Worm (Caenorhabditis elegans) whole organism, L2 larva: ENCODE results near the gene F54D5.7.

Experiments used
- C34F6.9 ChIP-seq: fragments of 150-350 bp; optimal IDR thresholded peaks from 2 replicates; lab custom pipeline; 2014; ENCODE audit warnings: missing biosample characterization, missing genetic modification characterization
- F13H6.1 ChIP-seq: sonication (generic microtip); optimal IDR thresholded peaks from 2 replicates; lab custom pipeline; 2016; ENCODE audit warnings: missing genetic modification characterization, missing compliant biosample characterization
- Y55F3AM.14 ChIP-seq: fragments of 200-800 bp; sonication (Bioruptor generic); optimal IDR thresholded peaks from 2 replicates; lab custom pipeline; 2018; ENCODE audit warnings: mild to moderate bottlenecking, missing genetic modification characterization, missing compliant biosample characterization
- ZK546.5 ChIP-seq: sonication (generic microtip); optimal IDR thresholded peaks from 2 replicates; lab custom pipeline; 2017; ENCODE audit warnings: missing biosample characterization, missing genetic modification characterization
- alr-1 ChIP-seq: fragments of 150-350 bp; optimal IDR thresholded peaks from 2 replicates; lab custom pipeline; 2014; ENCODE audit warnings: missing biosample characterization, missing genetic modification characterization
- ama-1 ChIP-seq: fragments of 150-350 bp; optimal IDR thresholded peaks from 2 replicates; lab custom pipeline; 2018; ENCODE audit warnings: inconsistent platforms
- ceh-16 ChIP-seq: fragments of 150-350 bp; optimal IDR thresholded peaks from 2 replicates; lab custom pipeline; 2014; ENCODE audit warnings: missing biosample characterization, missing genetic modification characterization
- ceh-82 ChIP-seq: fragments of 150-350 bp; optimal IDR thresholded peaks from 2 replicates; lab custom pipeline; 2014; ENCODE audit warnings: missing biosample characterization, missing genetic modification characterization
- crh-2 ChIP-seq: sonication (generic microtip); optimal IDR thresholded peaks from 2 replicates; lab custom pipeline; 2017; ENCODE audit warnings: missing biosample characterization, missing genetic modification characterization
- dmd-4 ChIP-seq: sonication (generic microtip); optimal IDR thresholded peaks from 2 replicates; lab custom pipeline; 2017; ENCODE audit warnings: missing biosample characterization, missing genetic modification characterization
- egl-27 ChIP-seq: sonication (generic microtip); optimal IDR thresholded peaks from 3 replicates; lab custom pipeline; 2017; ENCODE audit warnings: missing biosample characterization, missing genetic modification reagents, missing genetic modification characterization
- elt-1 ChIP-seq: fragments of 150-350 bp; optimal IDR thresholded peaks from 2 replicates; lab custom pipeline; 2014; ENCODE audit warnings: missing biosample characterization, missing genetic modification characterization
- elt-3 ChIP-seq: sonication (generic microtip); optimal IDR thresholded peaks from 2 replicates; lab custom pipeline; 2017; ENCODE audit warnings: missing biosample characterization, missing genetic modification characterization
- fos-1 ChIP-seq: fragments of 150-350 bp; optimal IDR thresholded peaks from 2 replicates; lab custom pipeline; 2014; ENCODE audit warnings: missing biosample characterization, missing genetic modification characterization
- gmeb-1 ChIP-seq: fragments of 150-350 bp; optimal IDR thresholded peaks from 2 replicates; lab custom pipeline; 2014; ENCODE audit warnings: missing biosample characterization, missing genetic modification characterization
- lin-11 ChIP-seq: fragments of 150-350 bp; sonication (generic microtip); optimal IDR thresholded peaks from 2 replicates; lab custom pipeline; 2014; ENCODE audit warnings: missing biosample characterization, missing genetic modification characterization, inconsistent platforms, mixed read lengths
- lin-13 ChIP-seq: fragments of 150-350 bp; optimal IDR thresholded peaks from 2 replicates; lab custom pipeline; 2014; ENCODE audit warnings: missing biosample characterization, missing genetic modification reagents, missing genetic modification characterization
- lin-39 ChIP-seq: fragments of 150-350 bp; optimal IDR thresholded peaks from 2 replicates; lab custom pipeline; 2014; ENCODE audit warnings: missing biosample characterization, missing genetic modification reagents, missing genetic modification characterization
- lsy-2 ChIP-seq, 2 experiments: fragments of 150-350 bp in 1 of 2; sonication (generic microtip) in 1 of 2; optimal IDR thresholded peaks; 2 replicates each; lab custom pipeline; 2014 to 2017; ENCODE audit warnings: missing biosample characterization in 2 of 2, missing genetic modification characterization in 2 of 2
- mab-5 ChIP-seq: fragments of 150-350 bp; optimal IDR thresholded peaks from 2 replicates; lab custom pipeline; 2014; ENCODE audit warnings: missing biosample characterization, missing genetic modification characterization
- mbf-1 ChIP-seq: sonication (generic microtip); optimal IDR thresholded peaks from 2 replicates; lab custom pipeline; 2017; ENCODE audit warnings: missing biosample characterization, missing genetic modification characterization
- mdl-1 ChIP-seq, 2 experiments: fragments of 150-350 bp in 1 of 2; sonication (generic microtip) in 1 of 2; optimal IDR thresholded peaks; 2 replicates each; lab custom pipeline; 2017; ENCODE audit warnings: missing biosample characterization in 2 of 2, missing genetic modification characterization in 2 of 2
- nhr-10 ChIP-seq: sonication (generic microtip); optimal IDR thresholded peaks from 2 replicates; lab custom pipeline; 2017; ENCODE audit warnings: missing biosample characterization, missing genetic modification characterization
- nhr-11 ChIP-seq: fragments of 150-350 bp; optimal IDR thresholded peaks from 2 replicates; lab custom pipeline; 2014; ENCODE audit warnings: missing biosample characterization, missing genetic modification characterization
- nhr-12 ChIP-seq: fragments of 150-350 bp; optimal IDR thresholded peaks from 2 replicates; lab custom pipeline; 2014; ENCODE audit warnings: missing biosample characterization, missing genetic modification characterization
- nhr-129 ChIP-seq: fragments of 150-350 bp; optimal IDR thresholded peaks from 2 replicates; lab custom pipeline; 2014; ENCODE audit warnings: missing biosample characterization, missing genetic modification characterization
- nhr-21 ChIP-seq: fragments of 150-350 bp; optimal IDR thresholded peaks from 2 replicates; lab custom pipeline; 2014; ENCODE audit warnings: missing biosample characterization, missing genetic modification characterization
- nhr-23 ChIP-seq: fragments of 150-350 bp; optimal IDR thresholded peaks from 2 replicates; lab custom pipeline; 2014; ENCODE audit warnings: missing biosample characterization, missing genetic modification reagents, missing genetic modification characterization
- nhr-25 ChIP-seq: fragments of 150-350 bp; sonication (generic microtip); optimal IDR thresholded peaks from 3 replicates; lab custom pipeline; 2014; ENCODE audit warnings: missing biosample characterization, missing genetic modification characterization
- nhr-6 ChIP-seq: fragments of 150-350 bp; optimal IDR thresholded peaks from 2 replicates; lab custom pipeline; 2014; ENCODE audit warnings: missing biosample characterization, missing genetic modification characterization
- nhr-77 ChIP-seq: fragments of 150-350 bp; optimal IDR thresholded peaks from 2 replicates; lab custom pipeline; 2014; ENCODE audit warnings: missing biosample characterization, missing genetic modification characterization
- peb-1 ChIP-seq: fragments of 150-350 bp; optimal IDR thresholded peaks from 2 replicates; lab custom pipeline; 2014; ENCODE audit warnings: missing biosample characterization, missing genetic modification characterization
- skn-1 ChIP-seq: sonication (generic microtip); optimal IDR thresholded peaks from 2 replicates; lab custom pipeline; 2017; ENCODE audit warnings: missing biosample characterization, missing genetic modification characterization
- sma-3 ChIP-seq: sonication (generic microtip); optimal IDR thresholded peaks from 2 replicates; lab custom pipeline; 2016; ENCODE audit warnings: missing genetic modification reagents, missing genetic modification characterization, missing compliant biosample characterization
- sma-9 ChIP-seq, 2 experiments: fragments of 150-350 bp in 1 of 2; sonication (generic microtip) in 1 of 2; optimal IDR thresholded peaks; 2 replicates each; lab custom pipeline; 2014 to 2016; ENCODE audit warnings: missing genetic modification characterization in 2 of 2, mild to moderate bottlenecking in 1 of 2, missing biosample characterization in 1 of 2, missing compliant biosample characterization in 1 of 2, missing genetic modification reagents in 1 of 2, moderate library complexity in 1 of 2
- snpc-4 ChIP-seq: fragments of 150-350 bp; optimal IDR thresholded peaks from 2 replicates; lab custom pipeline; 2014; ENCODE audit warnings: missing biosample characterization, missing genetic modification characterization
- unc-39 ChIP-seq: fragments of 150-350 bp; optimal IDR thresholded peaks from 2 replicates; lab custom pipeline; 2014; ENCODE audit warnings: missing biosample characterization, missing genetic modification characterization
- unc-55 ChIP-seq: fragments of 150-350 bp; sonication (generic microtip); optimal IDR thresholded peaks from 3 replicates; lab custom pipeline; 2014; ENCODE audit warnings: missing biosample characterization, missing genetic modification reagents, missing genetic modification characterization
- unc-62 ChIP-seq: fragments of 150-350 bp; optimal IDR thresholded peaks from 2 replicates; lab custom pipeline; 2014; ENCODE audit warnings: missing biosample characterization, missing genetic modification reagents, missing genetic modification characterization
- zag-1 ChIP-seq: fragments of 150-350 bp; optimal IDR thresholded peaks from 2 replicates; lab custom pipeline; 2014; ENCODE audit warnings: missing biosample characterization, missing genetic modification characterization
- ztf-1 ChIP-seq: fragments of 200-800 bp; sonication (Bioruptor generic); conservative IDR thresholded peaks from 2 replicates; pipeline ENCODE4 v1.3.6; 2022; ENCODE audit warnings: missing genetic modification characterization, missing compliant biosample characterization
- ztf-11 ChIP-seq: sonication (generic microtip); optimal IDR thresholded peaks from 2 replicates; lab custom pipeline; 2017; ENCODE audit warnings: missing biosample characterization, missing genetic modification characterization
- ztf-4 ChIP-seq: fragments of 150-350 bp; optimal IDR thresholded peaks from 2 replicates; lab custom pipeline; 2014; ENCODE audit warnings: missing biosample characterization, missing genetic modification characterization

F54D5.7 gene

DNA sequence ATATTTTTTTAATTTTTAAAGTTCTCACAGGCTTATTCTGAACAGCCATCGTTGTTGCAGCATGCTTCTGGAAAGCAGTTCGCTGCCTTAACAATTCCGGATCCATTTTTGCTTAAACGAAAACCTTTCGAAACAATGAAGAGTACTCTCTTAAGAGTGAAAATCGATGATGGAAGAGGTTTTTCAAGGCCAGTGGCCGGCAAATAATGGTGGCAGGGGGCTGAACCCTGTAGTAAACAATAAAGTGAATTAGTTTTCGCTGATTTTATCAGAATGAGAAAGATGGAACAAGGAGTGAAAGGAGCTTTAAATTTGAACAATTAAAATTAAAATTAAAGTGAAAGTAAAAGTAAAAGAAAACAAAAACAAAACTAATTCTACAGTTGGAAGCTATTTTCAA lies 4.9 kb upstream of the F54D5.7 start, which contains the start of gene gtf-2E2:
Gene gtf-2E2 (minus strand): TSS at position 111 of the 400 bp plus-strand sequence.
- TF ChIP-seq crh-2 (tag; lab: Kevin White, UChicago) = peak; percentile 25
- TF ChIP-seq nhr-11 (tag; lab: Kevin White, UChicago) = no peak
- TF ChIP-seq mbf-1 (tag; lab: Kevin White, UChicago) = no peak
- TF ChIP-seq C34F6.9 (tag; lab: Kevin White, UChicago) = peak; percentile 66
- TF ChIP-seq elt-3 (tag; lab: Kevin White, UChicago) = no peak
- TF ChIP-seq nhr-6 (tag; lab: Kevin White, UChicago) = no peak
- no peak for TF ChIP-seq ceh-82 (tag; lab: Kevin White, UChicago)
- TF ChIP-seq skn-1 (tag; lab: Kevin White, UChicago) = no peak
- no peak for TF ChIP-seq elt-1 (tag; lab: Kevin White, UChicago)
- TF ChIP-seq Y55F3AM.14 (GFP tag; lab: Kevin White, UChicago) = no peak
- TF ChIP-seq nhr-25 = no peak
- no peak for TF ChIP-seq nhr-77 (tag; lab: Kevin White, UChicago)
- TF ChIP-seq ztf-1 = no peak
- no peak for TF ChIP-seq ceh-16 (tag; lab: Kevin White, UChicago)
- TF ChIP-seq ama-1 = peak; percentile 11
- no peak for TF ChIP-seq zag-1 (tag; lab: Kevin White, UChicago)
- peak; percentile 8 for TF ChIP-seq fos-1 (tag; lab: Kevin White, UChicago)
- no peak for TF ChIP-seq nhr-21
- no peak for TF ChIP-seq nhr-23
- no peak for TF ChIP-seq peb-1 (tag; lab: Kevin White, UChicago)
- TF ChIP-seq lsy-2 (tag; optimal IDR thresholded peaks at IDR 0.05; lab: Kevin White, UChicago) = peak in 1 of 2 experiments; percentile 39
- no peak for TF ChIP-seq nhr-10
- no peak for TF ChIP-seq F13H6.1 (tag; lab: Kevin White, UChicago)
- no peak for TF ChIP-seq lin-11 (tag; lab: Kevin White, UChicago)
- TF ChIP-seq unc-62 = no peak
- no peak for TF ChIP-seq sma-9 (GFP tag; optimal IDR thresholded peaks at IDR 0.05; lab: Kevin White, UChicago)
- TF ChIP-seq sma-9 (tag; optimal IDR thresholded peaks at IDR 0.05; lab: Kevin White, UChicago) = no peak
- TF ChIP-seq ztf-4 = no peak
- no peak for TF ChIP-seq ZK546.5 (tag; lab: Kevin White, UChicago)
- no peak for TF ChIP-seq mab-5 (tag; lab: Kevin White, UChicago)
- TF ChIP-seq lin-39 (tag; lab: Kevin White, UChicago) = no peak
- TF ChIP-seq ztf-11 (tag; lab: Kevin White, UChicago) = no peak
- peak; percentile 20 for TF ChIP-seq nhr-129 (tag; lab: Kevin White, UChicago)
- no peak for TF ChIP-seq nhr-12 (tag; lab: Kevin White, UChicago)
- no peak for TF ChIP-seq mdl-1 (tag; optimal IDR thresholded peaks at IDR 0.05; lab: Kevin White, UChicago)
- no peak for TF ChIP-seq egl-27 (tag; lab: Kevin White, UChicago)
- TF ChIP-seq sma-3 (GFP tag; lab: Kevin White, UChicago) = no peak
- peak; percentile 33 for TF ChIP-seq unc-55
- TF ChIP-seq gmeb-1 = no peak
- no peak for TF ChIP-seq lin-13
- no peak for TF ChIP-seq snpc-4 (tag; lab: Kevin White, UChicago)
- TF ChIP-seq dmd-4 (tag; lab: Kevin White, UChicago) = no peak
- TF ChIP-seq alr-1 (tag; lab: Kevin White, UChicago) = no peak
- TF ChIP-seq unc-39 (tag; lab: Kevin White, UChicago) = no peak

DNA sequence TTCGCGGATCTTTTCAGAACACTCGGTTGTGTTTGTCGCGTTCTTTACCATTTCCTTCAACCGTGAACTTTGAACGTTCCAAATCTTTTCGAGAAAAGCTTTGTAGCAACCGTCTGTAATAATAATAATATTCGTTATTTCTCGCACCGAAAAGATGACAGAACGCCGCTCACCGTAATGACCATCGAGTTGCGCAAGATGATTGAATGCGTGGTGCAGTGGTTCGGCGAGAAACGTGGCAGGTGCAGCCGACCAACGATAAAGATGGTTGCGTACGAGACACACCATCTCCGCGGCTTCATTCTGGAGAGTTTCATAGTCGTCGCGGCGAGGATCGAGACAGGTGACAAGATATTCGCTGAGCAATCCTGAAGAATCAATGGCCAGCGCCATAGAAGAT lies 4.4 kb upstream of the F54D5.7 start:
- no peak for TF ChIP-seq sma-9 (GFP tag; optimal IDR thresholded peaks at IDR 0.05; lab: Kevin White, UChicago)
- TF ChIP-seq sma-9 (tag; optimal IDR thresholded peaks at IDR 0.05; lab: Kevin White, UChicago) = no peak
- no peak for TF ChIP-seq nhr-21
- no peak for TF ChIP-seq ztf-1
- no peak for TF ChIP-seq mdl-1 (tag; optimal IDR thresholded peaks at IDR 0.05; lab: Kevin White, UChicago)
- no peak for TF ChIP-seq nhr-77 (tag; lab: Kevin White, UChicago)
- no peak for TF ChIP-seq ama-1
- no peak for TF ChIP-seq C34F6.9 (tag; lab: Kevin White, UChicago)
- TF ChIP-seq skn-1 (tag; lab: Kevin White, UChicago) = no peak
